Worm (Caenorhabditis elegans): ENCODE measurements around the gene rep-1.

DNA sequence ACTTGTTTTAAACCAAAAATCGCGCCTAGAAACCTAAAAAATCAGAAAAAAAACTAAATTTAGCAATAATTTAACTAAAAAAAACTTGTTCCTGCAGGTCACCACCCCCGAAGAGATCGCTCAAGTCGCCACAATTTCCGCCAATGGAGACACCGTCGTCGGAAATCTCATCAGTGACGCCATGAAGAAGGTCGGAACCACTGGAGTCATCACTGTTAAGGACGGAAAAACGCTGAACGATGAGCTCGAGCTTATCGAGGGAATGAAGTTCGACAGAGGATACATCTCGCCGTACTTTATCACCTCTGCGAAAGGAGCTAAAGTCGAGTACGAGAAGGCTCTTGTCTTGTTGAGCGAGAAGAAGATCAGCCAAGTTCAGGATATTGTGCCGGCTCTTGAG, 51.2 kb downstream of the rep-1 start:
- TF ChIP-seq unc-130 (GFP tag; optimal IDR thresholded peaks at IDR 0.05) (no peak), mes-4 (tag; optimal IDR thresholded peaks at IDR 0.05) (no peak), ceh-40 (GFP tag; IDR thresholded peaks at IDR 0.05) (no peak), nfya-2 (GFP tag; IDR thresholded peaks at IDR 0.05) (no peak), nhr-80 (tag; optimal IDR thresholded peaks at IDR 0.05) (no peak), him-1 (tag; optimal IDR thresholded peaks at IDR 0.05) (no peak)

Data from whole organism, young adult.